Worm (Caenorhabditis elegans) whole organism, L4 larva: Measurements from ENCODE around the gene F54D5.7.

Experiments
- D1046.2 ChIP-seq: fragments of 200-800 bp; sonication (Bioruptor generic); IDR thresholded peaks from 2 replicates; pipeline ENCODE4 v1.3.6; 2022; ENCODE audit warnings: missing genetic modification characterization, missing compliant biosample characterization
- F10B5.3 ChIP-seq: sonication (generic microtip); optimal IDR thresholded peaks from 2 replicates; lab custom pipeline; 2016; ENCODE audit warnings: mild to moderate bottlenecking, missing genetic modification characterization, missing compliant biosample characterization
- F26F4.8 ChIP-seq: fragments of 200-800 bp; sonication (Bioruptor generic); conservative IDR thresholded peaks from 2 replicates; pipeline ENCODE4 v1.3.6; 2022; ENCODE audit warnings: missing genetic modification characterization, missing compliant biosample characterization
- F37D6.2 ChIP-seq: sonication (generic microtip); optimal IDR thresholded peaks from 2 replicates; lab custom pipeline; 2016; ENCODE audit warnings: mild to moderate bottlenecking, missing genetic modification characterization, missing compliant biosample characterization
- R02D3.7 ChIP-seq: fragments of 150-350 bp; sonication (generic microtip); optimal IDR thresholded peaks from 3 replicates; lab custom pipeline; 2014; ENCODE audit warnings: missing biosample characterization, missing genetic modification characterization
- ZK546.5 ChIP-seq, 2 experiments: sonication (generic microtip); optimal IDR thresholded peaks; 2 replicates each; lab custom pipeline; 2017; ENCODE audit warnings: missing biosample characterization in 2 of 2, missing genetic modification characterization in 2 of 2
- ama-1 ChIP-seq: fragments of 150-350 bp; optimal IDR thresholded peaks from 2 replicates; lab custom pipeline; 2014; ENCODE audit warnings: inconsistent platforms, mixed read lengths
- ceh-62 ChIP-seq: sonication (generic microtip); optimal IDR thresholded peaks from 2 replicates; lab custom pipeline; 2017; ENCODE audit warnings: missing biosample characterization, missing genetic modification characterization
- daf-16 ChIP-seq, 3 experiments: sonication (generic microtip); optimal IDR thresholded peaks; 2 replicates each; lab custom pipeline; 2016 to 2017; ENCODE audit warnings: missing genetic modification characterization in 3 of 3, missing genetic modification reagents in 3 of 3, mild to moderate bottlenecking in 2 of 3, missing compliant biosample characterization in 2 of 3, missing biosample characterization in 1 of 3, moderate library complexity in 1 of 3
- dmd-6 ChIP-seq: fragments of 200-800 bp; sonication (Bioruptor generic); IDR thresholded peaks from 2 replicates; pipeline ENCODE4 v1.3.6; 2022; ENCODE audit warnings: missing genetic modification reagents, missing genetic modification characterization, missing compliant biosample characterization
- egl-43 ChIP-seq: fragments of 200-800 bp; sonication (Bioruptor generic); IDR thresholded peaks from 2 replicates; pipeline ENCODE4 v1.3.6; 2022; ENCODE audit warnings: missing genetic modification reagents, missing genetic modification characterization, missing compliant biosample characterization
- fkh-10 ChIP-seq: fragments of 150-350 bp; optimal IDR thresholded peaks from 2 replicates; lab custom pipeline; 2014; ENCODE audit warnings: missing biosample characterization, missing genetic modification reagents, missing genetic modification characterization
- hif-1 ChIP-seq, 2 experiments: sonication (generic microtip); optimal IDR thresholded peaks; 2 replicates each; lab custom pipeline; 2016 to 2017; ENCODE audit warnings: missing compliant biosample characterization in 2 of 2, missing genetic modification characterization in 2 of 2, missing genetic modification reagents in 2 of 2, missing genotype in 2 of 2, mild to moderate bottlenecking in 1 of 2
- hlh-11 ChIP-seq: fragments of 200-800 bp; sonication (Bioruptor generic); optimal IDR thresholded peaks from 2 replicates; lab custom pipeline; 2018; ENCODE audit warnings: mild to moderate bottlenecking, missing genetic modification characterization, missing compliant biosample characterization
- hlh-30 ChIP-seq: sonication (generic microtip); optimal IDR thresholded peaks from 2 replicates; lab custom pipeline; 2017; ENCODE audit warnings: antibody characterized with exemption, mild to moderate bottlenecking, missing genetic modification characterization, missing compliant biosample characterization; ENCODE audit not compliant: insufficient read depth
- hmg-1.1 ChIP-seq: fragments of 200-800 bp; sonication (Bioruptor generic); IDR thresholded peaks from 2 replicates; pipeline ENCODE4 v1.3.6; 2022; ENCODE audit warnings: missing genetic modification reagents, missing genetic modification characterization, missing compliant biosample characterization
- mdl-1 ChIP-seq, 2 experiments: fragments of 150-350 bp in 1 of 2; sonication (generic microtip) in 1 of 2; optimal IDR thresholded peaks; 2 replicates each; lab custom pipeline; 2014 to 2017; ENCODE audit warnings: missing biosample characterization in 2 of 2, missing genetic modification characterization in 2 of 2
- mxl-3 ChIP-seq: fragments of 200-800 bp; sonication (Bioruptor generic); optimal IDR thresholded peaks from 2 replicates; lab custom pipeline; 2018; ENCODE audit warnings: mild to moderate bottlenecking, missing genetic modification characterization, missing compliant biosample characterization
- nhr-25 ChIP-seq: sonication (generic microtip); optimal IDR thresholded peaks from 2 replicates; lab custom pipeline; 2017; ENCODE audit warnings: missing genetic modification characterization, mild to moderate bottlenecking, missing compliant biosample characterization, antibody characterized with exemption, moderate library complexity, borderline replicate concordance; ENCODE audit not compliant: insufficient read depth
- nhr-28 ChIP-seq: fragments of 150-350 bp; optimal IDR thresholded peaks from 2 replicates; lab custom pipeline; 2014; ENCODE audit warnings: missing biosample characterization, missing genetic modification characterization
- nhr-42 ChIP-seq: fragments of 200-800 bp; sonication (Bioruptor generic); IDR thresholded peaks from 2 replicates; pipeline ENCODE4 v1.3.6; 2022; ENCODE audit warnings: missing genetic modification characterization, missing compliant biosample characterization
- nhr-48 ChIP-seq: sonication (generic microtip); optimal IDR thresholded peaks from 2 replicates; lab custom pipeline; 2016; ENCODE audit warnings: mild to moderate bottlenecking, missing genetic modification characterization, missing compliant biosample characterization
- pha-4 ChIP-seq, 2 experiments: fragments of 150-350 bp in 1 of 2; fragments of 200-800 bp in 1 of 2; sonication (Bioruptor generic) in 1 of 2; IDR thresholded peaks in 1 of 2; optimal IDR thresholded peaks in 1 of 2; 2 replicates each; pipeline versions ENCODE4 v1.3.6 to Lab custom; 2014 to 2022; ENCODE audit warnings: missing genetic modification characterization in 2 of 2, missing genetic modification reagents in 2 of 2, missing biosample characterization in 1 of 2, missing compliant biosample characterization in 1 of 2
- php-3 ChIP-seq: fragments of 200-800 bp; sonication (Bioruptor generic); IDR thresholded peaks from 2 replicates; pipeline ENCODE4 v1.3.6; 2022; ENCODE audit warnings: missing genetic modification reagents, missing genetic modification characterization, missing compliant biosample characterization
- pqm-1 ChIP-seq: sonication (generic microtip); optimal IDR thresholded peaks from 2 replicates; lab custom pipeline; 2017; ENCODE audit warnings: missing biosample characterization, missing genetic modification characterization
- skn-1 ChIP-seq: fragments of 150-350 bp; optimal IDR thresholded peaks from 2 replicates; lab custom pipeline; 2014; ENCODE audit warnings: missing biosample characterization, missing genetic modification characterization
- spr-3 ChIP-seq: fragments of 200-800 bp; sonication (Bioruptor generic); optimal IDR thresholded peaks from 2 replicates; lab custom pipeline; 2018; ENCODE audit warnings: mild to moderate bottlenecking, missing genetic modification characterization, missing compliant biosample characterization
- tag-97 ChIP-seq: fragments of 200-800 bp; sonication (Bioruptor generic); IDR thresholded peaks from 2 replicates; pipeline ENCODE4 v1.3.6; 2022; ENCODE audit warnings: missing genetic modification characterization, missing compliant biosample characterization
- unc-62 ChIP-seq, 3 experiments: fragments of 150-350 bp in 1 of 3; sonication (generic microtip); optimal IDR thresholded peaks in 2 of 3; peaks in 1 of 3; 1 replicate in 1 of 3; 2 replicates in 2 of 3; lab custom pipeline; 2014 to 2017; ENCODE audit warnings: missing biosample characterization in 3 of 3, missing genetic modification characterization in 3 of 3, missing genetic modification reagents in 3 of 3, missing genotype in 1 of 3
- vab-7 ChIP-seq: fragments of 200-800 bp; sonication (Bioruptor generic); IDR thresholded peaks from 2 replicates; pipeline ENCODE4 v1.3.6; 2022; ENCODE audit warnings: missing genetic modification reagents, missing genetic modification characterization, missing compliant biosample characterization
- zag-1 ChIP-seq: fragments of 150-350 bp; optimal IDR thresholded peaks from 2 replicates; lab custom pipeline; 2014; ENCODE audit warnings: missing biosample characterization, missing genetic modification characterization

F54D5.7 gene

ce11 chrII:11547254-11547687 lies at the start of gene F54D5.7 (continued):
- peak; percentile 66; the same call in 1 of the 2 replicates for TF ChIP-seq pha-4 (GFP tag; IDR thresholded peaks at IDR 0.05; lab: Robert Waterston, UW)
- TF ChIP-seq pha-4 (tag; optimal IDR thresholded peaks at IDR 0.05; lab: Kevin White, UChicago), result no peak
- TF ChIP-seq tag-97, result no peak
- TF ChIP-seq zag-1 (tag; lab: Kevin White, UChicago), result no peak

DNA sequence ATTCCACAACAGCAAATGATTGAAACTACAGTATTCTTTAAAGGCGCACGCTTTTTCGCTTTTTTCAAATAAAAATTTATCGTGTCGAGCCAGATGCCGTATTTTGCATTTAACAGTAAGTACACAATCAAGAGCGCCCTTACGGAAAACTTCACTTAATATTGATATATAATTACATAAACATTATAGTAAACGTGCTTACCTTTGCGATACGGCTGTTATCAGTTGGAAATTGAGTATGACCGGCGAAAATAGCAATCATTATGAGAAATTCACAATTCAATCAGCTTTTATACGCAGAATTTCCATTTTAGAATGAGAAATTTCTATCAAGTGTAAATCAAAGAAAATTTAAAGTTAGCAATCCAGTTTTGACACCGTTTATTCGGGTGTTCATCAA lies 47.1 kb upstream of the F54D5.7 start, which contains the start of gene B0334.20:
Gene B0334.20 (minus strand): TSS at position 262 of the 400 bp plus-strand sequence.
- no peak for TF ChIP-seq nhr-42 (GFP tag; lab: Robert Waterston, UW)
- TF ChIP-seq pqm-1 (tag; lab: Kevin White, UChicago), result peak; percentile 46
- peak; percentile 81 for TF ChIP-seq nhr-28 (tag; lab: Kevin White, UChicago)
- TF ChIP-seq unc-62 (GFP tag; optimal IDR thresholded peaks at IDR 0.05 in 1 of 2; lab: Kevin White, UChicago), result no peak
- TF ChIP-seq unc-62 (tag; optimal IDR thresholded peaks at IDR 0.05; lab: Kevin White, UChicago), result no peak
- peak; percentile 42; the same call in 1 of the 2 replicates for TF ChIP-seq php-3 (GFP tag; lab: Robert Waterston, UW)
- no peak for TF ChIP-seq D1046.2
- TF ChIP-seq dmd-6 (GFP tag; lab: Robert Waterston, UW), result no peak
- TF ChIP-seq daf-16 (GFP tag; optimal IDR thresholded peaks at IDR 0.05; lab: Kevin White, UChicago), result no peak
- peak; percentile 62 for TF ChIP-seq daf-16 (tag; optimal IDR thresholded peaks at IDR 0.05; lab: Kevin White, UChicago)

DNA sequence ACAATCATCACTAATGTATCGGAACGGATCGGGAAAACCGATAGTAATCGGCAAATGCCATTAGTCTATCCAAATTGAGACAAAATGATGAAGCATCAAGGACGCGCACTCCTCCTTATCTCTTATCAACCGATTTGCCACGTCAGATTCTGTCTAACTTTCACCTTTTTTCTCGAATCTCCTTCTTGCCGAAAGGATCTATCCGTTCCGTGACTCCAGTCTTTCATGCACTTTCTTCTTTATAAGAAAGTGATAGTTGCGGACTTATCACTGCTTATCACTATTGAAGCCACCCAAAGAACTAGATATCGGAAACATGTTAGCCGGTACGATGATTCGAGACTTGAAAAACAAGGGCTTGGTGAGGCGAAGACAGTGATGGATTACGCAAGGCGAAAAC lies 45.4 kb upstream of the F54D5.7 start:
- peak; percentile 28 for TF ChIP-seq nhr-48 (tag; lab: Kevin White, UChicago)
- TF ChIP-seq nhr-25 (tag; lab: Kevin White, UChicago), result peak; percentile 6
- no peak for TF ChIP-seq hlh-30 (tag; lab: Kevin White, UChicago)
- peak; percentile 51 for TF ChIP-seq hlh-11
- TF ChIP-seq mdl-1 (tag; optimal IDR thresholded peaks at IDR 0.05; lab: Kevin White, UChicago), result peak in 1 of 2 experiments; percentile 54
- peak; percentile 86 for TF ChIP-seq nhr-28 (tag; lab: Kevin White, UChicago)
- peak; percentile 68 for TF ChIP-seq mxl-3
- TF ChIP-seq fkh-10 (GFP tag; lab: Kevin White, UChicago), result no peak

DNA sequence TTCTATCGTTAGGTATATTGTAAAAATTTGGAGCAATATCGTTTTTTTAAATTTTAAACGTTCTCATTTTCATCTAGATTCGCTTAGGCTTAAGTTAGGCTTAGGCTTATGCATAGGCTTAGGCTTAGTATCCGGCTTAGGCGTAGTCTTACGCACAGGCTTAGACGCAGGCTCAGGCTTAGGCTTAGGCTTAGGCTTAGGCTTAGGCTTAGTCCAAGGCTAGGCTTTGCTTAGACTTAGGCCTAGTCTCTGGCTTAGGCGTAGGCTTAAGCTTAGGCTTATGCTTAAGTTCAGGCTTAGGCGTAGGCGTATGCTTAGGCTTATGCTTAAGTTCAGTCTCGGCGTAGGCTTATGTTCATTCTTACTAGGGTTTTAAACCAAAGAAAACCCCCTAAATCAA lies 43.6 kb upstream of the F54D5.7 start:
- no peak for TF ChIP-seq F26F4.8 (GFP tag; lab: Robert Waterston, UW)
- no peak for TF ChIP-seq ZK546.5 (tag; optimal IDR thresholded peaks at IDR 0.05; lab: Kevin White, UChicago)
- no peak for TF ChIP-seq F10B5.3 (tag; lab: Kevin White, UChicago)
- no peak for TF ChIP-seq ama-1
- no peak for TF ChIP-seq hmg-1.1
- TF ChIP-seq spr-3, result no peak
- TF ChIP-seq daf-16 (GFP tag; optimal IDR thresholded peaks at IDR 0.05; lab: Kevin White, UChicago), result no peak
- TF ChIP-seq daf-16 (tag; optimal IDR thresholded peaks at IDR 0.05; lab: Kevin White, UChicago), result no peak

DNA sequence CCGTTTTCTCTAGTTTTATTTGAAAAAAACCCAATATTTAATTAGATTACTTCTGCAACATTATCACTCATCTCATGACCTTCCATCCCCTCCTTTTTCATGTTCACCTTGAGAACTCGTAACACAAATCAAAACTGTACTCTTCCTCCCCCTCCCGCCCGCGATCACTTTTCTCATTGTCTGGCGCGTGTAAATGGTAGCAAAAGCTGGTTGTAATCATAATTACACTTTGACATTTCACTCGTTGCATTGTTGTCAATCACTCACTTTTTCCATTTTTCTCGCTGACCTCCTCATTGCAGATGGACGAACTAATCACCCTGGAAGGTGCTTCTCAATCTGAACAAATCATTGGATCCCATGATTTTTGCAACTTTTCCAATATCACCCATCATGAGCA lies 36.9 kb upstream of the F54D5.7 start, which contains the start of gene npr-41:
Gene npr-41 (plus strand): TSS at position 301 of the 400 bp plus-strand sequence.
- no peak for TF ChIP-seq nhr-48 (tag; lab: Kevin White, UChicago)
- no peak for TF ChIP-seq skn-1 (tag; lab: Kevin White, UChicago)
- TF ChIP-seq egl-43 (GFP tag; lab: Robert Waterston, UW), result no peak
- TF ChIP-seq ceh-62 (tag; lab: Kevin White, UChicago), result no peak
- TF ChIP-seq R02D3.7 (tag; lab: Kevin White, UChicago), result no peak
- TF ChIP-seq vab-7 (GFP tag; lab: Robert Waterston, UW), result no peak
- TF ChIP-seq F37D6.2 (tag; lab: Kevin White, UChicago), result no peak
- TF ChIP-seq hif-1 (tag; optimal IDR thresholded peaks at IDR 0.05; lab: Kevin White, UChicago), result no peak
- no peak for TF ChIP-seq F10B5.3 (tag; lab: Kevin White, UChicago)
- TF ChIP-seq, all 104 proteins: peak for 0
